Worm (Caenorhabditis elegans) whole organism, dauer: ENCODE results near the gene srh-146.
"Not testable (repeated sequence)": the region's sequence is repeated elsewhere in the genome, so short reads cannot be mapped to it uniquely, and the experiment has no call there.

Experiments
- unc-62 ChIP-seq: sonication (generic microtip); optimal IDR thresholded peaks from 2 replicates; lab custom pipeline; 2017; ENCODE audit warnings: missing biosample characterization, missing genetic modification reagents, missing genetic modification characterization

The srh-146 gene

ce11 chrV:2892976-2893375 is 21.1 kb upstream of the srh-146 start, which contains the start of gene srh-127:
srh-127 (plus strand) TSS chrV:2893276.
- TF ChIP-seq unc-62: no peak

ce11 chrV:2896198-2896660 is 17.8 kb upstream of the srh-146 start, which contains the start of gene pals-32:
pals-32 (plus strand) TSS chrV:2896610.
- no peak for TF ChIP-seq unc-62

ce11 chrV:2899867-2900266 is 14.2 kb upstream of the srh-146 start, which contains the start of gene str-46:
str-46 (minus strand) TSS chrV:2899967.
- no peak for TF ChIP-seq unc-62

DNA sequence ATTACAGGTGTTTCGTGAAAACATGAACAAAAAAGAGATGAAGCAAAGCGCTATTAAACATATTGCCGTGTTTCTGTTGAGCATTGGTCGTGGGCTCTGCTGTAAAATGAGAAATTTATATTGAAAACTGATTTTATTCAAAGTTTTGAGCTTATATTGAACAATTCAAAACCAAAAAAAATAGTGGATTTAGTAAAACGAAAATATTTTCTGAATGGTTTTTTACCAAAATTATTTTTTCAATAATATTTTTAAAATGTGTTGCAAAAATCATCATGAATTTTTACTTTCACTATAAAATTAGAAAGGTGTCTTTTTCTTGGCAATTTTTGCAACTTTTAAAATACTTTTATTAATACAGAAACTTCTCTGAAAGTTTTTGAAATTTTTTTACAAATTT is 10.8 kb upstream of the srh-146 start, which contains the start of gene C31B8.7:
Gene C31B8.7 (minus strand): TSS at position 101 of the 400 bp plus-strand sequence.
- no peak for TF ChIP-seq unc-62

- no peak for TF ChIP-seq unc-62
Observed at ce11 chrV:2909525-2909924, 4.5 kb upstream of the srh-146 start, which contains the start of gene zmp-3. zmp-3 (minus strand) TSS chrV:2909625.

ce11 chrV:2912901-2913300 is 1.1 kb upstream of the srh-146 start, which contains the start of gene C31B8.9:
C31B8.9 (minus strand) TSS chrV:2913001.
- no peak for TF ChIP-seq unc-62

DNA sequence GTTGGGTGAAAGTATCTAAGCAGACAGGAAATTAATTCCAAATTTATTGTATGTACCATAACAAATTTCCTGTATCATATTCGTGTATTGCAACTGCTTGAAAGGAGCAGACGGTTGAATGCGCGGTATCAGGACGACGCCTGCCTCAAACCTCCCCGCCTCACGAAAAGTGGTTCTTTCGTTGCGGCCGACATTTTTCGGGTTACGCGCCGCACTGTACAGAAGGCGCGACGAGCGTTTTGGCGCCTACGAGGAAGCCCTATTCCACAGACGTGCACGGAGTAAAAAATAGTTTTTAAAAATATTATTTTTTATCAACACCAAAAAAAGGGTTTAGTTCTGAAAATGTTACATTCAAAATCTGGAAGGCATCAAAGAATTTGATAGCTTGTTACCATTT is 6.1 kb downstream of the srh-146 start:
- TF ChIP-seq unc-62: no peak

- TF ChIP-seq unc-62: no peak
Observed at ce11 chrV:2922594-2922993, 8.5 kb downstream of the srh-146 start, which contains the start of gene srh-38. srh-38 (minus strand) TSS chrV:2922694.

DNA sequence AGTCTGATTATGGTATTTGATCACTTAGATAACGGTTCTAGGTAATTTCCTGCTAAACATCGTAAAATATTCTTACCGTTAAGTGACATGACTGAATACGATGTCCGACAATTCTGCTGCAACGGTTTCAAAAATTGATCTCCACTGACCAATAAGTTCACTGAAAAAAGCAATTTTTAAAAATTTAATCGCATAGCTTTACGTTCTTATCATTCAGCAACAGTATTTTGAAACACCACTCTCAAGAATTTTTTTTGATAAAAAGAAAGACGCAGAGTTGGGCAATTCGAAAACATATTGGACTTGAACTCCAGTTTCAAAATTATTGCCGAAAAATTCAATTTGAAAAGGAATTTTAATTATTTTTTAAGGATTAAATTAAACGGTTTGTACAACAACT is 13.5 kb downstream of the srh-146 start, which contains the start of gene C31B8.12:
Gene C31B8.12 (minus strand): TSS at position 101 of the 400 bp plus-strand sequence.
- no peak for TF ChIP-seq unc-62

- no peak for TF ChIP-seq unc-62
Observed at ce11 chrV:2929753-2930152, 15.7 kb downstream of the srh-146 start, which contains the start of gene C31B8.16. C31B8.16 (plus strand) TSS chrV:2930053.

DNA sequence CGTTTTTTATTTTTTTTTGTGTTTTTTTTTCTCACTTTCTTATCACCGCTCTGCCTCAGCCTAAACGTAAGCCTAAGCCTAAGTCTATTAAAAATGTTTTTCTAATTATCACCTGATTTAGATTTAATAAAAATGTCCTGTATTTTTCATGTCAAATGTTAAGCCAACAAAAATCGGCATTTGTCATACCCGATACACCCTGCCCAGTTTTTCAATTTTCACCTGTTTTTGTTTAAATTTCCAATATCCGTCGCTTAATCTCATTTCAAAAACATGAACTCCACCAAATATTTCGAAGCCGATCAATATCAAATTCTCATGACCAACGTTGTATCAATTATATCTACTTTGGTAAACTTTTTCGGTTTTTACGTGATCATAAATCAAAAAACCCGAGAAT is 17.2 kb downstream of the srh-146 start, which contains the start of gene C31B8.1:
Gene C31B8.1 (plus strand): TSS at position 301 of the 400 bp plus-strand sequence.
- no peak for TF ChIP-seq unc-62

ce11 chrV:2934075-2934474 is 20.0 kb downstream of the srh-146 start, which contains the start of gene srh-247:
srh-247 (minus strand) TSS chrV:2934175.
- no peak for TF ChIP-seq unc-62

- TF ChIP-seq unc-62: no peak
Observed at ce11 chrV:2938497-2938896, 24.4 kb downstream of the srh-146 start, which contains the start of gene srw-141. srw-141 (minus strand) TSS chrV:2938597.

- TF ChIP-seq unc-62: no peak
Observed at ce11 chrV:2941405-2941804, 27.4 kb downstream of the srh-146 start, which contains the start of gene srw-143. srw-143 (minus strand) TSS chrV:2941505.

DNA sequence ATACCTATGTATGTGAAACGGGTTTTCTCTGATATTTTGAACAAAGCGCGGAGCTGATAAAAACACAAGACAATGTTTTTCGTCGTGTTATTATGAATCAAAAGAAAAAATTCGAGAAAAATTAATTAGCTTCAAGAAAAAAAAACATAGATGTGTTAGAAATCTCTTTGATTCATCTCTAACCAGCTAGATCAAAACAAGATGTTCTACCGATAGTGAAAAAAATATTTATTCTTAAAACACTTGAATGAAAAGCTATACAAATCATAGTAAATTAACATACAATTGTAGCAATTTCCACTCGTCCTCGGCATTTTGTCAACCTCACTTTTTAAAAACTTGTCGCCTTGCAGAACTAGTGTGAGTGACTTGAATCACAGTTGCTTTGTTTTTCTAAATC is 28.2 kb downstream of the srh-146 start:
- TF ChIP-seq unc-62: no peak

- no peak for TF ChIP-seq unc-62
Observed at ce11 chrV:2943859-2944258, 29.8 kb downstream of the srh-146 start, which contains the start of gene srw-137. srw-137 (minus strand) TSS chrV:2943959.

- no peak for TF ChIP-seq unc-62
Observed at ce11 chrV:2945602-2946001, 31.6 kb downstream of the srh-146 start, which contains the start of gene srh-87. srh-87 (minus strand) TSS chrV:2945702.

ce11 chrV:2952102-2952501 is 38.1 kb downstream of the srh-146 start, which contains the start of gene srw-122:
srw-122 (minus strand) TSS chrV:2952202.
- TF ChIP-seq unc-62: not testable (repeated sequence)
